Worm (Caenorhabditis elegans) whole organism, late embryonic: ENCODE data around the gene glr-6.

ENCODE experiments used
- C38D4.7 ChIP-seq: fragments of 200-800 bp; sonication (Bioruptor generic); optimal IDR thresholded peaks from 2 replicates; lab custom pipeline; 2018; ENCODE audit warnings: mild to moderate bottlenecking, missing genetic modification characterization, moderate library complexity, missing compliant biosample characterization
- ceh-18 ChIP-seq: sonication (generic microtip); optimal IDR thresholded peaks from 2 replicates; lab custom pipeline; 2016; ENCODE audit warnings: missing genetic modification characterization, missing compliant biosample characterization
- ceh-22 ChIP-seq: sonication (generic microtip); optimal IDR thresholded peaks from 2 replicates; lab custom pipeline; 2017; ENCODE audit warnings: missing biosample characterization, missing genetic modification characterization
- ceh-24 ChIP-seq: sonication (generic microtip); optimal IDR thresholded peaks from 2 replicates; lab custom pipeline; 2016; ENCODE audit warnings: mild to moderate bottlenecking, missing genetic modification characterization, missing compliant biosample characterization
- dmd-4 ChIP-seq: sonication (generic microtip); optimal IDR thresholded peaks from 2 replicates; lab custom pipeline; 2016; ENCODE audit warnings: borderline replicate concordance, missing genetic modification characterization, missing compliant biosample characterization
- ets-4 ChIP-seq: sonication (generic microtip); optimal IDR thresholded peaks from 2 replicates; lab custom pipeline; 2016; ENCODE audit warnings: missing genetic modification characterization, missing compliant biosample characterization
- fkh-10 ChIP-seq: fragments of 150-350 bp; optimal IDR thresholded peaks from 2 replicates; lab custom pipeline; 2014; ENCODE audit warnings: missing biosample characterization, missing genetic modification reagents, missing genetic modification characterization
- pax-1 ChIP-seq: fragments of 150-350 bp; optimal IDR thresholded peaks from 2 replicates; lab custom pipeline; 2014; ENCODE audit warnings: missing biosample characterization, missing genetic modification characterization
- pha-4 ChIP-seq: fragments of 150-350 bp; optimal IDR thresholded peaks from 2 replicates; lab custom pipeline; 2018; ENCODE audit warnings: missing biosample characterization, missing genetic modification reagents, missing genetic modification characterization
- pqm-1 ChIP-seq: sonication (generic microtip); optimal IDR thresholded peaks from 2 replicates; lab custom pipeline; 2016; ENCODE audit warnings: missing genetic modification characterization, missing compliant biosample characterization
- unc-86 ChIP-seq: sonication (generic microtip); optimal IDR thresholded peaks from 2 replicates; lab custom pipeline; 2016; ENCODE audit warnings: missing genetic modification characterization, missing compliant biosample characterization
- ztf-16 ChIP-seq: sonication (generic microtip); optimal IDR thresholded peaks from 2 replicates; lab custom pipeline; 2017; ENCODE audit warnings: missing genetic modification characterization, missing compliant biosample characterization

DNA sequence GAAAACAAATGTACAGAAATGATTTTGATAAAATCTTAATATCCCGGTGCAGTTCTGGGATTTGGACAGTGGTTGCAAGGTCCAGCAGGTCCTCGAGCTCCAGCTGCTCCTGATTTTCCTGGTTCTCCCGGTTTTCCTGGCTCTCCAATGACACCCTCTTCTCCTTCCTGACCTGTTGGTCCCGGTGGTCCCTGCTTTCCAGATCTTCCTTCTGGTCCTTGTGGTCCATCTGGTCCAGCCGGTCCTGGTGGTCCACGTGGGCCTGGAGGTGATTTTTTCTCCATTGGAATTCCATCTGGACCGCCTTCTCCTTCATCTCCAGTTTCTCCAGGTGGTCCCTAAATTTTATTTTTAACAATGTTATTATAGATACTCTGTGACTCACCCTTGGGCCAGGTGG, 34.8 kb upstream of the glr-6 start:
- TF ChIP-seq ztf-16 (tag; lab: Kevin White, UChicago) = no peak
- TF ChIP-seq ceh-18 (tag; lab: Kevin White, UChicago) = no peak
- TF ChIP-seq dmd-4 (tag; lab: Kevin White, UChicago) = no peak
- no peak for TF ChIP-seq ceh-24 (tag; lab: Kevin White, UChicago)
- TF ChIP-seq unc-86 (tag; lab: Kevin White, UChicago) = no peak
- TF ChIP-seq pqm-1 (tag; lab: Kevin White, UChicago) = no peak
- TF ChIP-seq pha-4 = no peak
- no peak for TF ChIP-seq ceh-22 (tag; lab: Kevin White, UChicago)
- TF ChIP-seq fkh-10 (GFP tag; lab: Kevin White, UChicago) = no peak
- no peak for TF ChIP-seq pax-1 (tag; lab: Kevin White, UChicago)
- no peak for TF ChIP-seq ets-4 (tag; lab: Kevin White, UChicago)
- TF ChIP-seq C38D4.7 = no peak
